Fruit fly (Drosophila melanogaster) whole organism, embryonic: ENCODE data around the gene CG14818.

Experiments
- Aef1 ChIP-seq: fragments of 200-800 bp; sonication (Bioruptor generic); IDR thresholded peaks from 3 replicates; pipeline ENCODE4 v1.3.6; 2022; ENCODE audit warnings: missing biosample characterization, missing genetic modification characterization
- CG10366 ChIP-seq: fragments of 200-800 bp; sonication (Bioruptor generic); IDR thresholded peaks from 2 replicates; pipeline ENCODE4 v1.3.6; 2022; ENCODE audit warnings: missing biosample characterization, missing genetic modification characterization
- CG10959 ChIP-seq: fragments of 200-800 bp; sonication (Bioruptor generic); IDR thresholded peaks from 2 replicates; pipeline ENCODE4 v1.3.6; 2022; ENCODE audit warnings: missing biosample characterization, missing genetic modification characterization
- CG11085 ChIP-seq: fragments of 200-800 bp; sonication (Bioruptor generic); IDR thresholded peaks from 2 replicates; pipeline ENCODE4 v1.3.6; 2022; ENCODE audit warnings: missing biosample characterization, missing genetic modification characterization
- CG11560 ChIP-seq: fragments of 200-800 bp; sonication (Bioruptor generic); IDR thresholded peaks from 3 replicates; pipeline ENCODE4 v1.3.6; 2022; ENCODE audit warnings: missing biosample characterization, missing genetic modification characterization
- CG11695 ChIP-seq: fragments of 200-800 bp; sonication (Bioruptor generic); IDR thresholded peaks from 3 replicates; pipeline ENCODE4 v1.3.6; 2022; ENCODE audit warnings: missing biosample characterization, missing genetic modification characterization
- CG12219 ChIP-seq: fragments of 200-800 bp; sonication (Bioruptor generic); optimal IDR thresholded peaks from 3 replicates; lab custom pipeline; 2018; ENCODE audit warnings: missing biosample characterization, mild to moderate bottlenecking, missing genetic modification characterization
- CG13424 ChIP-seq: fragments of 200-800 bp; sonication (Bioruptor generic); optimal IDR thresholded peaks from 2 replicates; lab custom pipeline; 2019; ENCODE audit warnings: missing biosample characterization, mild to moderate bottlenecking, missing genetic modification characterization, moderate library complexity
- CG17359 ChIP-seq: fragments of 200-800 bp; sonication (Bioruptor generic); optimal IDR thresholded peaks from 3 replicates; lab custom pipeline; 2018; ENCODE audit warnings: missing biosample characterization, mild to moderate bottlenecking, missing genetic modification characterization, moderate library complexity
- CG17912 ChIP-seq: fragments of 200-800 bp; sonication (Bioruptor generic); optimal IDR thresholded peaks from 2 replicates; lab custom pipeline; 2018; ENCODE audit warnings: missing biosample characterization, mild to moderate bottlenecking, missing genetic modification characterization
- CG18764 ChIP-seq: fragments of 200-800 bp; sonication (Bioruptor generic); optimal IDR thresholded peaks from 3 replicates; lab custom pipeline; 2016; ENCODE audit warnings: missing biosample characterization, missing genetic modification characterization
- CG2116 ChIP-seq: fragments of 200-800 bp; sonication (Bioruptor generic); optimal IDR thresholded peaks from 3 replicates; lab custom pipeline; 2018; ENCODE audit warnings: missing biosample characterization, mild to moderate bottlenecking, missing genetic modification characterization
- CG30403 ChIP-seq: fragments of 200-800 bp; sonication (Bioruptor generic); optimal IDR thresholded peaks from 3 replicates; lab custom pipeline; 2016; ENCODE audit warnings: missing biosample characterization, missing genetic modification characterization
- CG43689 ChIP-seq: fragments of 200-800 bp; sonication (Bioruptor generic); IDR thresholded peaks from 2 replicates; pipeline ENCODE4 v1.3.6; 2022; ENCODE audit warnings: missing biosample characterization, missing genetic modification characterization
- CG4424 ChIP-seq: fragments of 200-800 bp; sonication (Bioruptor generic); optimal IDR thresholded peaks from 3 replicates; lab custom pipeline; 2016; ENCODE audit warnings: missing biosample characterization, missing genetic modification characterization
- CG6272 ChIP-seq: fragments of 200-800 bp; sonication (Bioruptor generic); IDR thresholded peaks from 2 replicates; pipeline ENCODE4 v1.3.6; 2022; ENCODE audit warnings: missing biosample characterization, missing genetic modification characterization
- CG7357 ChIP-seq: fragments of 200-800 bp; sonication (Bioruptor generic); IDR thresholded peaks from 3 replicates; pipeline ENCODE4 v1.3.6; 2022; ENCODE audit warnings: missing biosample characterization, missing genetic modification characterization
- CG7556 ChIP-seq: fragments of 200-800 bp; sonication (Bioruptor generic); optimal IDR thresholded peaks from 2 replicates; lab custom pipeline; 2017; ENCODE audit warnings: missing biosample characterization, mild to moderate bottlenecking, missing genetic modification characterization
- CG9609 ChIP-seq: fragments of 200-800 bp; sonication (Bioruptor generic); optimal IDR thresholded peaks from 3 replicates; lab custom pipeline; 2016; ENCODE audit warnings: missing biosample characterization, missing genetic modification characterization
- CG9797 ChIP-seq: fragments of 200-800 bp; sonication (Bioruptor generic); optimal IDR thresholded peaks from 3 replicates; lab custom pipeline; 2018; ENCODE audit warnings: missing biosample characterization, mild to moderate bottlenecking, missing genetic modification characterization
- Dbx ChIP-seq: fragments of 200-800 bp; sonication (Bioruptor generic); IDR thresholded peaks from 3 replicates; pipeline ENCODE4 v1.3.6; 2022; ENCODE audit warnings: missing biosample characterization, missing genetic modification characterization
- Dp ChIP-seq: fragments of 200-800 bp; sonication (Bioruptor generic); optimal IDR thresholded peaks from 2 replicates; lab custom pipeline; 2018; ENCODE audit warnings: missing biosample characterization, mild to moderate bottlenecking, missing genetic modification characterization, moderate library complexity
- Elba2 ChIP-seq: fragments of 200-800 bp; sonication (Bioruptor generic); optimal IDR thresholded peaks from 3 replicates; lab custom pipeline; 2016; ENCODE audit warnings: missing biosample characterization, missing genetic modification characterization
- Ets65A ChIP-seq: fragments of 200-800 bp; sonication (Bioruptor generic); peaks from one replicate; lab custom pipeline; 2016; ENCODE audit warnings: missing biosample characterization, missing genetic modification characterization
- Fer1 ChIP-seq: fragments of 200-800 bp; sonication (Bioruptor generic); optimal IDR thresholded peaks from 2 replicates; lab custom pipeline; 2017; ENCODE audit warnings: missing biosample characterization, mild to moderate bottlenecking, missing genetic modification characterization
- Lhr ChIP-seq: fragments of 200-800 bp; sonication (Bioruptor generic); optimal IDR thresholded peaks from 3 replicates; lab custom pipeline; 2017; ENCODE audit warnings: mild to moderate bottlenecking, missing biosample characterization, missing genetic modification reagents, missing genetic modification characterization
- NfI ChIP-seq: fragments of 200-800 bp; sonication (Bioruptor generic); optimal IDR thresholded peaks from 3 replicates; lab custom pipeline; 2018; ENCODE audit warnings: missing biosample characterization, mild to moderate bottlenecking, missing genetic modification characterization, moderate library complexity
- Oaz ChIP-seq: fragments of 200-800 bp; sonication (Bioruptor generic); IDR thresholded peaks from 2 replicates; pipeline ENCODE4 v1.3.6; 2022; ENCODE audit warnings: missing biosample characterization, missing genetic modification characterization
- Rx ChIP-seq: fragments of 200-800 bp; sonication (Bioruptor generic); IDR thresholded peaks from 2 replicates; pipeline ENCODE4 v1.3.6; 2022; ENCODE audit warnings: missing biosample characterization, missing genetic modification characterization
- Sox100B ChIP-seq: fragments of 200-800 bp; sonication (Bioruptor generic); optimal IDR thresholded peaks from 3 replicates; lab custom pipeline; 2018; ENCODE audit warnings: missing biosample characterization, mild to moderate bottlenecking, missing genetic modification characterization
- Sry-β ChIP-seq: fragments of 200-800 bp; sonication (Bioruptor generic); optimal IDR thresholded peaks from 2 replicates; lab custom pipeline; 2018; ENCODE audit warnings: missing biosample characterization, mild to moderate bottlenecking, missing genetic modification characterization, moderate library complexity
- Ssrp ChIP-seq: fragments of 200-800 bp; sonication (Bioruptor generic); optimal IDR thresholded peaks from 2 replicates; lab custom pipeline; 2018; ENCODE audit warnings: missing biosample characterization, mild to moderate bottlenecking, missing genetic modification characterization, moderate library complexity
- Trl ChIP-seq, 3 experiments: fragments of >200 bp in 2 of 3; fragments of 200-800 bp in 1 of 3; sonication (Bioruptor generic) in 1 of 3; optimal IDR thresholded peaks; 2 replicates in 1 of 3; 3 replicates in 2 of 3; lab custom pipeline; 2016 to 2017; ENCODE audit warnings: missing biosample characterization in 1 of 3, missing genetic modification characterization in 1 of 3
- Xrp1 ChIP-seq: fragments of 200-800 bp; sonication (Bioruptor generic); IDR thresholded peaks from 2 replicates; pipeline ENCODE4 v1.3.6; 2022; ENCODE audit warnings: missing biosample characterization, missing genetic modification characterization
- abd-A ChIP-seq: fragments of 200-800 bp; sonication (Bioruptor generic); optimal IDR thresholded peaks from 3 replicates; lab custom pipeline; 2019; ENCODE audit warnings: missing biosample characterization, mild to moderate bottlenecking, missing genetic modification characterization, moderate library complexity
- ara ChIP-seq: fragments of 200-800 bp; sonication (Bioruptor generic); IDR thresholded peaks from 2 replicates; pipeline ENCODE4 v1.3.6; 2022; ENCODE audit warnings: missing biosample characterization, missing genetic modification characterization
- caup ChIP-seq: fragments of 200-800 bp; sonication (Bioruptor generic); optimal IDR thresholded peaks from 3 replicates; lab custom pipeline; 2017; ENCODE audit warnings: missing biosample characterization, mild to moderate bottlenecking, missing genetic modification characterization, moderate library complexity; ENCODE audit not compliant: severe bottlenecking
- croc ChIP-seq: fragments of 200-800 bp; sonication (Bioruptor generic); conservative IDR thresholded peaks from 3 replicates; pipeline ENCODE4 v1.3.6; 2022; ENCODE audit warnings: missing biosample characterization, missing genetic modification characterization
- dati ChIP-seq: fragments of 200-800 bp; sonication (Bioruptor generic); IDR thresholded peaks from 2 replicates; pipeline ENCODE4 v1.3.6; 2022; ENCODE audit warnings: missing biosample characterization, missing genetic modification characterization
- esg ChIP-seq: fragments of 200-800 bp; sonication (Bioruptor generic); conservative IDR thresholded peaks from 2 replicates; pipeline ENCODE4 v1.3.6; 2022; ENCODE audit warnings: missing biosample characterization, missing genetic modification characterization
- fd64A ChIP-seq: fragments of 200-800 bp; sonication (Bioruptor generic); optimal IDR thresholded peaks from 3 replicates; lab custom pipeline; 2018; ENCODE audit warnings: missing biosample characterization, mild to moderate bottlenecking, missing genetic modification characterization
- gce ChIP-seq: fragments of 200-800 bp; sonication (Bioruptor generic); IDR thresholded peaks from 3 replicates; pipeline ENCODE4 v1.3.6; 2022; ENCODE audit warnings: missing biosample characterization, missing genetic modification characterization
- mirr ChIP-seq: fragments of 200-800 bp; sonication (Bioruptor generic); optimal IDR thresholded peaks from 3 replicates; lab custom pipeline; 2018; ENCODE audit warnings: missing biosample characterization, mild to moderate bottlenecking, missing genetic modification characterization
- otp ChIP-seq: fragments of 200-800 bp; sonication (Bioruptor generic); IDR thresholded peaks from 3 replicates; pipeline ENCODE4, ENCODE4 v1.3.6; 2022; ENCODE audit warnings: missing biosample characterization, missing genetic modification characterization
- prd ChIP-seq, 3 experiments: fragments of >200 bp in 2 of 3; fragments of 200-800 bp in 1 of 3; sonication (Bioruptor generic) in 1 of 3; optimal IDR thresholded peaks in 2 of 3; IDR thresholded peaks in 1 of 3; 2 replicates in 2 of 3; 3 replicates in 1 of 3; pipeline versions ENCODE4 v1.3.6 to Lab custom; 2017 to 2022; ENCODE audit warnings: missing biosample characterization in 1 of 3, missing genetic modification characterization in 1 of 3
- salm ChIP-seq: fragments of 200-800 bp; sonication (Bioruptor generic); optimal IDR thresholded peaks from 2 replicates; lab custom pipeline; 2018; ENCODE audit warnings: missing biosample characterization, mild to moderate bottlenecking, missing genetic modification characterization
- schlank ChIP-seq: fragments of 200-800 bp; sonication (Bioruptor generic); optimal IDR thresholded peaks from 2 replicates; lab custom pipeline; 2018; ENCODE audit warnings: missing biosample characterization, mild to moderate bottlenecking, missing genetic modification characterization
- sima ChIP-seq: fragments of 200-800 bp; sonication (Bioruptor generic); optimal IDR thresholded peaks from 2 replicates; lab custom pipeline; 2016; ENCODE audit warnings: missing biosample characterization, missing genetic modification characterization
- trem ChIP-seq: fragments of 200-800 bp; optimal IDR thresholded peaks from 3 replicates; lab custom pipeline; 2019; ENCODE audit warnings: missing biosample characterization, mild to moderate bottlenecking, missing genetic modification characterization, moderate library complexity
- trh ChIP-seq: fragments of 200-800 bp; sonication (Bioruptor generic); optimal IDR thresholded peaks from 2 replicates; lab custom pipeline; 2016; ENCODE audit warnings: missing biosample characterization, missing genetic modification characterization
- zen2 ChIP-seq: fragments of 200-800 bp; sonication (Bioruptor generic); IDR thresholded peaks from 3 replicates; pipeline ENCODE4 v1.3.6; 2022; ENCODE audit warnings: missing biosample characterization, missing genetic modification characterization; ENCODE audit not compliant: partially characterized antibody

CG14818 gene

dm6 chrX:1858867-1859266 lies 20.7 kb downstream of the CG14818 start, which contains the start of gene Lamtor5 (continued):
- TF ChIP-seq Sox100B (GFP tag; lab: Kevin White, UChicago) (no peak), CG43689 (GFP tag; lab: Robert Waterston, UW) (no peak), CG7556 (peak; percentile 26), CG9797 (GFP tag; lab: Kevin White, UChicago) (peak; percentile 53), Lhr (GFP tag; lab: Kevin White, UChicago) (no peak), CG17912 (no peak), CG10366 (GFP tag; lab: Robert Waterston, UW) (0 out of 2 replicates have a peak, but pooled peaks have one; percentile 20), CG13424 (peak; percentile 50), fd64A (GFP tag; lab: Kevin White, UChicago) (no peak), Trl (optimal IDR thresholded peaks at IDR 0.05; lab: Kevin White, UChicago) (no peak), Trl (GFP tag; optimal IDR thresholded peaks at IDR 0.05; lab: Kevin White, UChicago) (no peak), CG11695 (GFP tag; lab: Robert Waterston, UW) (peak; percentile 38; the same call in 1 of the 3 replicates), prd (optimal IDR thresholded peaks at IDR 0.05; lab: Kevin White, UChicago) (no peak), prd (GFP tag; IDR thresholded peaks at IDR 0.05; lab: Robert Waterston, UW) (0 out of 3 replicates have a peak, but pooled peaks have one; percentile 40), sima (no peak), CG10959 (GFP tag; lab: Robert Waterston, UW) (no peak), ara (no peak), croc (GFP tag; lab: Robert Waterston, UW) (no peak), dati (GFP tag; lab: Robert Waterston, UW) (no peak), CG11085 (GFP tag; lab: Robert Waterston, UW) (no peak), CG7357 (GFP tag; lab: Robert Waterston, UW) (no peak), CG6272 (GFP tag; lab: Robert Waterston, UW) (0 out of 2 replicates have a peak, but pooled peaks have one; percentile 25), esg (peak; percentile 35; the same call in 1 of the 2 replicates), abd-A (tag; lab: Kevin White, UChicago) (no peak), trem (tag; lab: Kevin White, UChicago) (peak; percentile 17), gce (no peak), Dbx (GFP tag; lab: Robert Waterston, UW) (0 out of 3 replicates have a peak, but pooled peaks have one; percentile 34), CG18764 (no peak), Dp (GFP tag; lab: Kevin White, UChicago) (no peak), CG2116 (GFP tag; lab: Kevin White, UChicago) (no peak), Xrp1 (peak; percentile 49; the same call in 1 of the 2 replicates), CG9609 (no peak), CG17359 (tag; lab: Kevin White, UChicago) (peak; percentile 44), trh (GFP tag; lab: Kevin White, UChicago) (no peak), Rx (GFP tag; lab: Robert Waterston, UW) (no peak), Aef1 (GFP tag; lab: Robert Waterston, UW) (peak; percentile 27; the same call in 1 of the 3 replicates), salm (tag; lab: Kevin White, UChicago) (no peak), otp (GFP tag; lab: Robert Waterston, UW) (no peak), Ets65A (GFP tag; lab: Kevin White, UChicago) (no peak), Oaz (no peak), Fer1 (GFP tag; lab: Kevin White, UChicago) (peak; percentile 55), CG4424 (no peak), Elba2 (no peak), CG30403 (peak; percentile 37), zen2 (GFP tag; lab: Robert Waterston, UW) (no peak), Sry-β (GFP tag; lab: Kevin White, UChicago) (no peak), mirr (GFP tag; lab: Kevin White, UChicago) (no peak), caup (GFP tag; lab: Kevin White, UChicago) (peak; percentile 36), CG11560 (tag; lab: Robert Waterston, UW) (no peak), Ssrp (tag; lab: Kevin White, UChicago) (peak; percentile 32), CG12219 (GFP tag; lab: Kevin White, UChicago) (no peak), schlank (tag; lab: Kevin White, UChicago) (no peak), NfI (GFP tag; lab: Kevin White, UChicago) (peak; percentile 32)
